Fruit fly (Drosophila melanogaster): Measurements from ENCODE around the gene Nin.

DNA sequence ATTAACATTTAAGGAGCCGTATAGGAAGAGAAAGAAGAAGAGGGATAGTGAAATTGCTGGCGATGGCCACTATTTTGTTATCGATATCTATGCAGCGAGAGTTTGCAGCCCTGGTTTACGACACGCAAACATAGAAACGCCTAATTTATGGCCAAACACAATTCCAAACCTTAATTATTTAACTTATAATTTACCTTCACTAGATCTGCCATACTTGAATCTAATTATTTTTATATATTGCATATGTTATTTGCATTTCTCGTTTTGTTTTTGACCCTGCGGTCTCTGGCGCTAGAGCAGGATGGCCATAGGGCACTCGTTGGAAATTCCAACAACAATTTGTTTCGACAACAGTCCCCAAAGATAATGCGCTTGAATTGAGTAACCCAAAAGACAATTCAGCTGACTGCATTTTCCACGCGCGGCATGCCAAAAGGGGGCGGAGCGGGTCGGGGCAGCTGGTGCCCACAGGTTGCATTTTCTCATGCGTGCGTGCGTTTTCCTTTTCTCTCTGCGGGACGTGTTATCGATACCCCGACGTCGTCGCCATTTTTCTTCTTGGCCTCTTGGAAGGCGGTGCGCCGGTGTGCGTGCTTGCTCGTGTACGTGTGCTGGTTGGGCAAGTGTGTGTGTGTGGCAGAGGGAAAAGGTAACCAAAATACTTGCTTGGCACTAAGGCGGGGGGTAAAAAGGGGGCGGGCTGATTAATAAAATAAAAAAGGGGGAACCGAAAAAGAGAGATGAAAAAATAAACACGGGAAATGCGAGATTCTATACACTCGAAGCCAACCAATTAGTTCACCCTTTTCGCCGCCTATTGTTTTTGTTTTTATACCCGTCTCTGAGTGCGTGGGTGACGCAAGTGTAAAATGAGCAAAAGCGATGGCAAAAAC is 46.9 kb upstream of the Nin start:
- no peak for TF ChIP-seq insv (optimal IDR thresholded peaks at IDR 0.05)
- no peak for TF ChIP-seq psq (optimal IDR thresholded peaks at IDR 0.05)
- TF ChIP-seq Sin3A (optimal IDR thresholded peaks at IDR 0.05): no peak
- no peak for TF ChIP-seq Myc (optimal IDR thresholded peaks at IDR 0.05)
- TF ChIP-seq ttk (optimal IDR thresholded peaks at IDR 0.05): no peak
